Fruit fly (Drosophila melanogaster) Kc167 (cell line): ENCODE data around the gene Prosbeta2.

ENCODE experiments used
- Myc ChIP-seq: fragments of >200 bp; optimal IDR thresholded peaks from 2 replicates; lab custom pipeline; 2017; ENCODE audit warnings: missing external identifiers
- Sin3A ChIP-seq: fragments of >200 bp; optimal IDR thresholded peaks from 2 replicates; lab custom pipeline; 2018; ENCODE audit warnings: missing external identifiers
- h ChIP-seq: fragments of >200 bp; optimal IDR thresholded peaks from 3 replicates; lab custom pipeline; 2018; ENCODE audit warnings: missing external identifiers
- insv ChIP-seq: fragments of >200 bp; optimal IDR thresholded peaks from 3 replicates; lab custom pipeline; 2018; ENCODE audit warnings: missing external identifiers
- psq ChIP-seq: fragments of >200 bp; optimal IDR thresholded peaks from 2 replicates; lab custom pipeline; 2017; ENCODE audit warnings: missing external identifiers
- ttk ChIP-seq: sonication (Bioruptor generic); optimal IDR thresholded peaks from 2 replicates; lab custom pipeline; 2017; ENCODE audit warnings: missing external identifiers

dm6 chr3L:14978496-14978894 is 21.3 kb upstream of the Prosbeta2 start:
- TF ChIP-seq psq (lab: Kevin White, UChicago) (no peak), h (lab: Kevin White, UChicago) (no peak), insv (lab: Kevin White, UChicago) (no peak), Myc (lab: Kevin White, UChicago) (no peak), ttk (lab: Kevin White, UChicago) (no peak), Sin3A (lab: Kevin White, UChicago) (no peak)
